Worm (Caenorhabditis elegans) whole organism, late embryonic: ENCODE measurements around the gene ZK1128.7.

Experiments
- C08G9.2 ChIP-seq: sonication (generic microtip); optimal IDR thresholded peaks from 2 replicates; lab custom pipeline; 2016; ENCODE audit warnings: mild to moderate bottlenecking, missing genetic modification characterization, moderate library complexity, missing compliant biosample characterization
- C38D4.7 ChIP-seq: fragments of 200-800 bp; sonication (Bioruptor generic); optimal IDR thresholded peaks from 2 replicates; lab custom pipeline; 2018; ENCODE audit warnings: mild to moderate bottlenecking, missing genetic modification characterization, moderate library complexity, missing compliant biosample characterization
- F13H6.1 ChIP-seq: sonication (generic microtip); optimal IDR thresholded peaks from 2 replicates; lab custom pipeline; 2016; ENCODE audit warnings: missing genetic modification characterization, missing compliant biosample characterization
- K02D7.2 ChIP-seq: sonication (generic microtip); optimal IDR thresholded peaks from 2 replicates; lab custom pipeline; 2017; ENCODE audit warnings: mild to moderate bottlenecking, missing genetic modification characterization, missing compliant biosample characterization
- K09A11.1 ChIP-seq: sonication (generic microtip); optimal IDR thresholded peaks from 2 replicates; lab custom pipeline; 2017; ENCODE audit warnings: antibody characterized with exemption, mild to moderate bottlenecking, missing genetic modification characterization, missing compliant biosample characterization; ENCODE audit not compliant: insufficient read depth
- T23F11.4 ChIP-seq: fragments of 200-800 bp; sonication (Bioruptor generic); optimal IDR thresholded peaks from 2 replicates; lab custom pipeline; 2018; ENCODE audit warnings: mild to moderate bottlenecking, missing genetic modification characterization, missing compliant biosample characterization
- Y22D7AL.16 ChIP-seq: sonication (generic microtip); optimal IDR thresholded peaks from 2 replicates; lab custom pipeline; 2016; ENCODE audit warnings: missing genetic modification characterization, missing compliant biosample characterization
- ahr-1 ChIP-seq: sonication (generic microtip); optimal IDR thresholded peaks from 2 replicates; lab custom pipeline; 2016; ENCODE audit warnings: missing genetic modification characterization, missing compliant biosample characterization
- ama-1 ChIP-seq: fragments of 150-350 bp; optimal IDR thresholded peaks from 2 replicates; lab custom pipeline; 2014
- ceh-18 ChIP-seq: sonication (generic microtip); optimal IDR thresholded peaks from 2 replicates; lab custom pipeline; 2016; ENCODE audit warnings: missing genetic modification characterization, missing compliant biosample characterization
- ceh-19 ChIP-seq: fragments of 200-800 bp; sonication (Bioruptor generic); optimal IDR thresholded peaks from 2 replicates; lab custom pipeline; 2018; ENCODE audit warnings: mild to moderate bottlenecking, missing genetic modification characterization, missing compliant biosample characterization
- ceh-2 ChIP-seq: sonication (generic microtip); optimal IDR thresholded peaks from 2 replicates; lab custom pipeline; 2016; ENCODE audit warnings: missing genotype, missing genetic modification characterization, missing compliant biosample characterization
- ceh-22 ChIP-seq: sonication (generic microtip); optimal IDR thresholded peaks from 2 replicates; lab custom pipeline; 2017; ENCODE audit warnings: missing biosample characterization, missing genetic modification characterization
- ceh-24 ChIP-seq: sonication (generic microtip); optimal IDR thresholded peaks from 2 replicates; lab custom pipeline; 2016; ENCODE audit warnings: mild to moderate bottlenecking, missing genetic modification characterization, missing compliant biosample characterization
- ceh-30 ChIP-seq: fragments of 150-350 bp; optimal IDR thresholded peaks from 2 replicates; lab custom pipeline; 2014; ENCODE audit warnings: missing biosample characterization, missing genetic modification characterization
- ceh-31 ChIP-seq: sonication (generic microtip); optimal IDR thresholded peaks from 2 replicates; lab custom pipeline; 2016; ENCODE audit warnings: missing genetic modification characterization, missing compliant biosample characterization
- ceh-34 ChIP-seq: sonication (generic microtip); optimal IDR thresholded peaks from 2 replicates; lab custom pipeline; 2016; ENCODE audit warnings: mild to moderate bottlenecking, missing genetic modification characterization, missing compliant biosample characterization
- ceh-45 ChIP-seq: fragments of 200-800 bp; sonication (Bioruptor generic); IDR thresholded peaks from 2 replicates; pipeline ENCODE4 v1.3.6; 2022; ENCODE audit warnings: missing genetic modification reagents, missing genetic modification characterization, missing compliant biosample characterization
- ceh-48 ChIP-seq: sonication (generic microtip); optimal IDR thresholded peaks from 2 replicates; lab custom pipeline; 2016; ENCODE audit warnings: missing genetic modification characterization, inconsistent platforms, missing compliant biosample characterization
- ceh-6 ChIP-seq: fragments of 200-800 bp; sonication (Bioruptor generic); optimal IDR thresholded peaks from 2 replicates; lab custom pipeline; 2018; ENCODE audit warnings: mild to moderate bottlenecking, missing genetic modification characterization, missing compliant biosample characterization
- ceh-9 ChIP-seq: sonication (generic microtip); optimal IDR thresholded peaks from 2 replicates; lab custom pipeline; 2016; ENCODE audit warnings: mild to moderate bottlenecking, missing genetic modification characterization, inconsistent platforms, missing compliant biosample characterization
- dmd-4 ChIP-seq: sonication (generic microtip); optimal IDR thresholded peaks from 2 replicates; lab custom pipeline; 2016; ENCODE audit warnings: borderline replicate concordance, missing genetic modification characterization, missing compliant biosample characterization
- dve-1 ChIP-seq: sonication (generic microtip); optimal IDR thresholded peaks from 2 replicates; lab custom pipeline; 2017; ENCODE audit warnings: antibody characterized with exemption, mild to moderate bottlenecking, missing genetic modification characterization, missing compliant biosample characterization
- elt-2 ChIP-seq: sonication (generic microtip); optimal IDR thresholded peaks from 2 replicates; lab custom pipeline; 2016; ENCODE audit warnings: missing genetic modification reagents, missing genetic modification characterization, missing compliant biosample characterization
- elt-4 ChIP-seq: sonication (generic microtip); optimal IDR thresholded peaks from 2 replicates; lab custom pipeline; 2016; ENCODE audit warnings: missing genetic modification characterization, missing compliant biosample characterization
- ets-4 ChIP-seq: sonication (generic microtip); optimal IDR thresholded peaks from 2 replicates; lab custom pipeline; 2016; ENCODE audit warnings: missing genetic modification characterization, missing compliant biosample characterization
- eyg-1 ChIP-seq: sonication (generic microtip); optimal IDR thresholded peaks from 2 replicates; lab custom pipeline; 2016; ENCODE audit warnings: missing genotype, missing genetic modification characterization, missing compliant biosample characterization
- fax-1 ChIP-seq: sonication (generic microtip); optimal IDR thresholded peaks from 2 replicates; lab custom pipeline; 2016; ENCODE audit warnings: missing genotype, missing genetic modification characterization, missing compliant biosample characterization
- gmeb-2 ChIP-seq: sonication (generic microtip); optimal IDR thresholded peaks from 2 replicates; lab custom pipeline; 2016; ENCODE audit warnings: missing genetic modification characterization, inconsistent platforms, missing compliant biosample characterization
- hlh-30 ChIP-seq: sonication (generic microtip); optimal IDR thresholded peaks from 2 replicates; lab custom pipeline; 2017; ENCODE audit warnings: antibody characterized with exemption, missing genetic modification characterization, missing compliant biosample characterization; ENCODE audit not compliant: insufficient read depth
- lim-6 ChIP-seq: sonication (generic microtip); optimal IDR thresholded peaks from 2 replicates; lab custom pipeline; 2016; ENCODE audit warnings: missing genetic modification characterization, missing compliant biosample characterization
- madf-2 ChIP-seq: sonication (generic microtip); optimal IDR thresholded peaks from 2 replicates; lab custom pipeline; 2017; ENCODE audit warnings: missing genetic modification characterization, missing compliant biosample characterization
- nfya-1 ChIP-seq: sonication (generic microtip); optimal IDR thresholded peaks from 2 replicates; lab custom pipeline; 2017; ENCODE audit warnings: missing genetic modification characterization, mild to moderate bottlenecking, missing compliant biosample characterization, antibody characterized with exemption, moderate library complexity
- nhr-11 ChIP-seq: fragments of 150-350 bp; optimal IDR thresholded peaks from 2 replicates; lab custom pipeline; 2014; ENCODE audit warnings: missing biosample characterization, missing genetic modification characterization
- nhr-232 ChIP-seq: sonication (generic microtip); optimal IDR thresholded peaks from 2 replicates; lab custom pipeline; 2016; ENCODE audit warnings: missing genetic modification characterization, missing compliant biosample characterization
- pag-3 ChIP-seq: sonication (generic microtip); optimal IDR thresholded peaks from 2 replicates; lab custom pipeline; 2016; ENCODE audit warnings: missing compliant biosample characterization, missing genetic modification characterization, borderline replicate concordance
- pat-9 ChIP-seq: fragments of 200-800 bp; sonication (Bioruptor generic); optimal IDR thresholded peaks from 2 replicates; lab custom pipeline; 2018; ENCODE audit warnings: mild to moderate bottlenecking, missing genetic modification characterization, moderate library complexity, missing compliant biosample characterization
- pax-1 ChIP-seq: fragments of 150-350 bp; optimal IDR thresholded peaks from 2 replicates; lab custom pipeline; 2014; ENCODE audit warnings: missing biosample characterization, missing genetic modification characterization
- pha-4 ChIP-seq: fragments of 150-350 bp; optimal IDR thresholded peaks from 2 replicates; lab custom pipeline; 2018; ENCODE audit warnings: missing biosample characterization, missing genetic modification reagents, missing genetic modification characterization
- pros-1 ChIP-seq: fragments of 150-350 bp; optimal IDR thresholded peaks from 2 replicates; lab custom pipeline; 2014; ENCODE audit warnings: missing biosample characterization, missing genetic modification reagents, missing genetic modification characterization
- ref-2 ChIP-seq: sonication (generic microtip); optimal IDR thresholded peaks from 2 replicates; lab custom pipeline; 2016; ENCODE audit warnings: missing genetic modification characterization, missing compliant biosample characterization
- sdc-2 ChIP-seq: sonication (generic microtip); optimal IDR thresholded peaks from 2 replicates; lab custom pipeline; 2016; ENCODE audit warnings: missing genotype, missing genetic modification characterization, missing compliant biosample characterization
- sox-4 ChIP-seq: sonication (generic microtip); optimal IDR thresholded peaks from 2 replicates; lab custom pipeline; 2017; ENCODE audit warnings: mild to moderate bottlenecking, missing genetic modification characterization, inconsistent platforms, missing compliant biosample characterization
- tbx-2 ChIP-seq: sonication (generic microtip); optimal IDR thresholded peaks from 2 replicates; lab custom pipeline; 2016; ENCODE audit warnings: missing genetic modification characterization, missing compliant biosample characterization
- tbx-7 ChIP-seq: sonication (generic microtip); optimal IDR thresholded peaks from 2 replicates; lab custom pipeline; 2016; ENCODE audit warnings: missing genotype, missing genetic modification characterization, missing compliant biosample characterization
- ttx-3 ChIP-seq: sonication (generic microtip); optimal IDR thresholded peaks from 2 replicates; lab custom pipeline; 2016; ENCODE audit warnings: missing genetic modification reagents, missing genetic modification characterization, missing compliant biosample characterization
- unc-3 ChIP-seq, 2 experiments: fragments of 200-800 bp in 1 of 2; sonication (Bioruptor generic) in 1 of 2; sonication (generic microtip) in 1 of 2; conservative IDR thresholded peaks in 1 of 2; optimal IDR thresholded peaks in 1 of 2; 2 replicates each; pipeline versions ENCODE4 v1.3.6 to Lab custom; 2016 to 2022; ENCODE audit warnings: missing compliant biosample characterization in 2 of 2, missing genetic modification characterization in 2 of 2, missing genetic modification reagents in 1 of 2
- unc-42 ChIP-seq: sonication (generic microtip); optimal IDR thresholded peaks from 2 replicates; lab custom pipeline; 2016; ENCODE audit warnings: missing genotype, missing genetic modification characterization, missing compliant biosample characterization
- zip-5 ChIP-seq: sonication (generic microtip); optimal IDR thresholded peaks from 2 replicates; lab custom pipeline; 2016; ENCODE audit warnings: missing genetic modification characterization, missing compliant biosample characterization
- ztf-16 ChIP-seq: sonication (generic microtip); optimal IDR thresholded peaks from 2 replicates; lab custom pipeline; 2017; ENCODE audit warnings: missing genetic modification characterization, missing compliant biosample characterization

Gene ZK1128.7

DNA sequence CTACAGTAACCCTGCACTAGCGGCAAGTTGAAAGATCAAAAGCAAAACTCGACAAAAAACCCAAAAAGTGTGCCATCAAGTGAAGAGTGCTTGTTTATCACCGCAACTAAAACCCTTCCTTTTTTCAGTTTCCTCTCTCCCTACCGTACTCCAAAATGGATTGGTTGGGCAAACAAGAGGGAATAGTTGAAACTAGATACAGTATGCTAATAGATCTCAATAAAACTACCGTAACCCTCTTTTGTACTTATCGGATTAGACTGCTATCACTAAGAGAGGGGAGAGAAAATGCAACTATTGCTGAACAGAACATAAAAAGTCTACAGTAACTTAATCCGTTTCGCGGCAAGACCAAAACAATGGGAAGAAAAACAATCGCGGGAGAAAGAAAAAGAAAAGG is 41.4 kb upstream of the ZK1128.7 start:
- no peak for TF ChIP-seq pros-1 (tag; lab: Kevin White, UChicago)
- TF ChIP-seq nhr-11 (tag; lab: Kevin White, UChicago), result no peak
- no peak for TF ChIP-seq ceh-9
- no peak for TF ChIP-seq sdc-2 (tag; lab: Kevin White, UChicago)
- TF ChIP-seq ceh-22 (tag; lab: Kevin White, UChicago), result no peak
- TF ChIP-seq pag-3 (tag; lab: Kevin White, UChicago), result no peak
- TF ChIP-seq tbx-2 (tag; lab: Kevin White, UChicago), result no peak
- TF ChIP-seq nhr-232 (tag; lab: Kevin White, UChicago), result no peak
- no peak for TF ChIP-seq nfya-1 (tag; lab: Kevin White, UChicago)
- no peak for TF ChIP-seq T23F11.4
- TF ChIP-seq ama-1 (lab: Kevin White, UChicago), result no peak
- no peak for TF ChIP-seq ceh-45 (GFP tag; lab: Robert Waterston, UW)
- TF ChIP-seq tbx-7 (tag; lab: Kevin White, UChicago), result no peak
- TF ChIP-seq ceh-48 (tag; lab: Kevin White, UChicago), result no peak
- no peak for TF ChIP-seq ceh-34 (tag; lab: Kevin White, UChicago)
- TF ChIP-seq dve-1 (tag; lab: Kevin White, UChicago), result no peak
- no peak for TF ChIP-seq unc-42 (tag; lab: Kevin White, UChicago)

DNA sequence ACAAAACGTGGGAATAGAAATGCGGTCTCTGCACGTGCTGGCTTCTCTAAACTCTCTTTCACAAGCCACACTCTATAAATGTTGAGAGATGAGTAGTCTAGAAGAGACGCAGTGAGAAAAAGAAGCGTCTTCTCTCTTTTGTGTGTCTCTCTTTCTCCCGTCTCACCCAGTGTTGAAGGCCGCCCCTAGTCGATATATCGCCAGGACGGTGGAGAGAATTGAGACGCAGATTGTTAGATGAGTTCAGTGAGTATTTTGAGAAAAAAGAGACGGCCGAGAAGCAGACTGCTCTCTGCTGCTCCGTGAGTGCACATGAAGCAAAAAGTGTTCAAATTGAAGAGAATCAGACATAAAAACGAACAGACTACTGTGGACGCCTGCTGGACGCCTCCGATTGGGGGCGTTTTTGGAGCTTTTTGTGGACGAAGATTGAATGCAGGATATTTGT is 40.3 kb upstream of the ZK1128.7 start:
- peak; percentile 84 for TF ChIP-seq tbx-2 (tag; lab: Kevin White, UChicago)
- no peak for TF ChIP-seq fax-1 (tag; lab: Kevin White, UChicago)
- no peak for TF ChIP-seq pha-4 (tag; lab: Kevin White, UChicago)
- no peak for TF ChIP-seq ceh-6 (GFP tag; lab: Kevin White, UChicago)
- TF ChIP-seq pax-1 (tag; lab: Kevin White, UChicago), result peak; percentile 25
- peak; percentile 18 for TF ChIP-seq ztf-16 (tag; lab: Kevin White, UChicago)
- no peak for TF ChIP-seq C38D4.7 (GFP tag; lab: Kevin White, UChicago)
- peak; percentile 85 for TF ChIP-seq ref-2 (tag; lab: Kevin White, UChicago)
- TF ChIP-seq Y22D7AL.16, result no peak
- peak; percentile 86 for TF ChIP-seq ceh-34 (tag; lab: Kevin White, UChicago)
- TF ChIP-seq sox-4 (tag; lab: Kevin White, UChicago), result no peak
- peak; percentile 92 for TF ChIP-seq ceh-31 (tag; lab: Kevin White, UChicago)
- no peak for TF ChIP-seq K02D7.2
- TF ChIP-seq ahr-1, result no peak
- TF ChIP-seq zip-5 (tag; lab: Kevin White, UChicago), result no peak
- no peak for TF ChIP-seq pat-9 (tag; lab: Kevin White, UChicago)
- TF ChIP-seq pag-3 (tag; lab: Kevin White, UChicago), result no peak
- TF ChIP-seq unc-3 (GFP tag; conservative IDR thresholded peaks at IDR 0.05; lab: Robert Waterston, UW), result no peak
- TF ChIP-seq unc-3 (tag; optimal IDR thresholded peaks at IDR 0.05; lab: Kevin White, UChicago), result no peak
- TF ChIP-seq ceh-2 (tag; lab: Kevin White, UChicago), result peak; percentile 78
- no peak for TF ChIP-seq ceh-30 (tag; lab: Kevin White, UChicago)
- TF ChIP-seq ttx-3, result no peak
- peak; percentile 90 for TF ChIP-seq hlh-30 (tag; lab: Kevin White, UChicago)
- TF ChIP-seq eyg-1 (tag; lab: Kevin White, UChicago), result no peak
- peak; percentile 64 for TF ChIP-seq unc-42 (tag; lab: Kevin White, UChicago)
- peak; percentile 98 for TF ChIP-seq nfya-1 (tag; lab: Kevin White, UChicago)
- no peak for TF ChIP-seq dmd-4
- peak; percentile 26 for TF ChIP-seq ceh-19 (GFP tag; lab: Kevin White, UChicago)
- TF ChIP-seq dve-1 (tag; lab: Kevin White, UChicago), result peak; percentile 63
- TF ChIP-seq C08G9.2, result peak; percentile 53
- TF ChIP-seq K09A11.1, result peak; percentile 59
- TF ChIP-seq F13H6.1, result peak; percentile 44
- TF ChIP-seq ets-4 (tag; lab: Kevin White, UChicago), result peak; percentile 71
- TF ChIP-seq madf-2 (tag; lab: Kevin White, UChicago), result no peak
- no peak for TF ChIP-seq lim-6
- peak; percentile 39 for TF ChIP-seq elt-2 (tag; lab: Kevin White, UChicago)
- no peak for TF ChIP-seq ceh-24 (tag; lab: Kevin White, UChicago)
- TF ChIP-seq gmeb-2 (tag; lab: Kevin White, UChicago), result no peak
- TF ChIP-seq elt-4 (tag; lab: Kevin White, UChicago), result no peak
- no peak for TF ChIP-seq ceh-45 (GFP tag; lab: Robert Waterston, UW)
- TF ChIP-seq ceh-18, result peak; percentile 78
